Fruit fly (Drosophila melanogaster): Measurements from ENCODE around the gene CG43658.

dm6 chrX:17516714-17517113, 44.3 kb downstream of the CG43658 start:
- no peak for TF ChIP-seq CG8478 (optimal IDR thresholded peaks at IDR 0.05)
- no peak for TF ChIP-seq CTCF (optimal IDR thresholded peaks at IDR 0.05)

All from S2 (cell line).